Worm (Caenorhabditis elegans) whole organism, L4 larva: ENCODE measurements around the gene pqn-25.

Experiments used
- F26F4.8 ChIP-seq: fragments of 200-800 bp; sonication (Bioruptor generic); conservative IDR thresholded peaks from 2 replicates; pipeline ENCODE4 v1.3.6; 2022; ENCODE audit warnings: missing genetic modification characterization, missing compliant biosample characterization
- F37D6.2 ChIP-seq: sonication (generic microtip); optimal IDR thresholded peaks from 2 replicates; lab custom pipeline; 2016; ENCODE audit warnings: mild to moderate bottlenecking, missing genetic modification characterization, missing compliant biosample characterization
- T20F7.1 ChIP-seq: fragments of 200-800 bp; sonication (Bioruptor generic); optimal IDR thresholded peaks from 2 replicates; lab custom pipeline; 2018; ENCODE audit warnings: mild to moderate bottlenecking, missing genetic modification characterization, missing compliant biosample characterization
- Y105C5A.15 ChIP-seq: fragments of 200-800 bp; sonication (Bioruptor generic); IDR thresholded peaks from 2 replicates; pipeline ENCODE4 v1.3.6; 2022; ENCODE audit warnings: missing genetic modification characterization, missing compliant biosample characterization
- ZK337.2 ChIP-seq: fragments of 200-800 bp; sonication (Bioruptor generic); IDR thresholded peaks from 2 replicates; pipeline ENCODE4 v1.3.6; 2022; ENCODE audit warnings: missing genetic modification reagents, missing genetic modification characterization, missing compliant biosample characterization
- ama-1 ChIP-seq: fragments of 150-350 bp; optimal IDR thresholded peaks from 2 replicates; lab custom pipeline; 2014; ENCODE audit warnings: inconsistent platforms, mixed read lengths
- attf-4 ChIP-seq: sonication (generic microtip); optimal IDR thresholded peaks from 3 replicates; lab custom pipeline; 2017; ENCODE audit warnings: missing biosample characterization, missing genetic modification characterization
- ceh-20 ChIP-seq: fragments of 200-800 bp; sonication (Bioruptor generic); IDR thresholded peaks from 2 replicates; pipeline ENCODE4 v1.3.6; 2022; ENCODE audit warnings: missing genetic modification reagents, missing genetic modification characterization, missing compliant biosample characterization
- ceh-28 ChIP-seq: fragments of 150-350 bp; optimal IDR thresholded peaks from 2 replicates; lab custom pipeline; 2014; ENCODE audit warnings: missing biosample characterization, missing genetic modification reagents, missing genetic modification characterization
- dpl-1 ChIP-seq: fragments of 150-350 bp; optimal IDR thresholded peaks from 2 replicates; lab custom pipeline; 2014; ENCODE audit warnings: missing biosample characterization, missing genetic modification reagents, missing genetic modification characterization
- dve-1 ChIP-seq: sonication (generic microtip); optimal IDR thresholded peaks from 2 replicates; lab custom pipeline; 2017; ENCODE audit warnings: antibody characterized with exemption, mild to moderate bottlenecking, missing genetic modification characterization, missing compliant biosample characterization; ENCODE audit not compliant: insufficient read depth
- hif-1 ChIP-seq, 2 experiments: sonication (generic microtip); optimal IDR thresholded peaks; 2 replicates each; lab custom pipeline; 2016 to 2017; ENCODE audit warnings: missing compliant biosample characterization in 2 of 2, missing genetic modification characterization in 2 of 2, missing genetic modification reagents in 2 of 2, missing genotype in 2 of 2, mild to moderate bottlenecking in 1 of 2
- hlh-30 ChIP-seq: sonication (generic microtip); optimal IDR thresholded peaks from 2 replicates; lab custom pipeline; 2017; ENCODE audit warnings: antibody characterized with exemption, mild to moderate bottlenecking, missing genetic modification characterization, missing compliant biosample characterization; ENCODE audit not compliant: insufficient read depth
- hmg-1.1 ChIP-seq: fragments of 200-800 bp; sonication (Bioruptor generic); IDR thresholded peaks from 2 replicates; pipeline ENCODE4 v1.3.6; 2022; ENCODE audit warnings: missing genetic modification reagents, missing genetic modification characterization, missing compliant biosample characterization
- jun-1 ChIP-seq: fragments of 150-350 bp; optimal IDR thresholded peaks from 2 replicates; lab custom pipeline; 2014; ENCODE audit warnings: missing biosample characterization, missing genetic modification reagents, missing genetic modification characterization
- lir-3 ChIP-seq: sonication (generic microtip); optimal IDR thresholded peaks from 2 replicates; lab custom pipeline; 2016; ENCODE audit warnings: mild to moderate bottlenecking, missing genetic modification characterization, missing compliant biosample characterization
- madf-9 ChIP-seq: fragments of 200-800 bp; sonication (Bioruptor generic); conservative IDR thresholded peaks from 2 replicates; pipeline ENCODE4 v1.3.6; 2022; ENCODE audit warnings: missing genetic modification reagents, missing genetic modification characterization, missing compliant biosample characterization
- mdl-1 ChIP-seq, 2 experiments: fragments of 150-350 bp in 1 of 2; sonication (generic microtip) in 1 of 2; optimal IDR thresholded peaks; 2 replicates each; lab custom pipeline; 2014 to 2017; ENCODE audit warnings: missing biosample characterization in 2 of 2, missing genetic modification characterization in 2 of 2
- mdt-29 ChIP-seq: fragments of 200-800 bp; sonication (Bioruptor generic); IDR thresholded peaks from 2 replicates; pipeline ENCODE4 v1.3.6; 2022; ENCODE audit warnings: missing genetic modification reagents, missing genetic modification characterization, missing compliant biosample characterization
- mes-2 ChIP-seq: sonication (generic microtip); optimal IDR thresholded peaks from 2 replicates; lab custom pipeline; 2016; ENCODE audit warnings: missing genotype, mild to moderate bottlenecking, missing genetic modification characterization, missing compliant biosample characterization; ENCODE audit not compliant: poor library complexity, severe bottlenecking
- nhr-11 ChIP-seq: fragments of 150-350 bp; optimal IDR thresholded peaks from 2 replicates; lab custom pipeline; 2014; ENCODE audit warnings: missing biosample characterization, missing genetic modification characterization
- nhr-28 ChIP-seq: fragments of 150-350 bp; optimal IDR thresholded peaks from 2 replicates; lab custom pipeline; 2014; ENCODE audit warnings: missing biosample characterization, missing genetic modification characterization
- nhr-76 ChIP-seq: fragments of 150-350 bp; optimal IDR thresholded peaks from 2 replicates; lab custom pipeline; 2014; ENCODE audit warnings: missing biosample characterization, missing genetic modification characterization
- nhr-77 ChIP-seq: fragments of 150-350 bp; optimal IDR thresholded peaks from 2 replicates; lab custom pipeline; 2014; ENCODE audit warnings: missing biosample characterization, missing genetic modification characterization
- php-3 ChIP-seq: fragments of 200-800 bp; sonication (Bioruptor generic); IDR thresholded peaks from 2 replicates; pipeline ENCODE4 v1.3.6; 2022; ENCODE audit warnings: missing genetic modification reagents, missing genetic modification characterization, missing compliant biosample characterization
- sdz-12 ChIP-seq: fragments of 200-800 bp; sonication (Bioruptor generic); optimal IDR thresholded peaks from 2 replicates; lab custom pipeline; 2018; ENCODE audit warnings: mild to moderate bottlenecking, missing genetic modification characterization, missing compliant biosample characterization
- set-16 ChIP-seq: fragments of 200-800 bp; sonication (Bioruptor generic); IDR thresholded peaks from 2 replicates; pipeline ENCODE4 v1.3.6; 2022; ENCODE audit warnings: missing genetic modification reagents, missing genetic modification characterization, missing compliant biosample characterization
- snpc-4 ChIP-seq: fragments of 150-350 bp; optimal IDR thresholded peaks from 2 replicates; lab custom pipeline; 2014; ENCODE audit warnings: missing biosample characterization, missing genetic modification characterization
- spr-1 ChIP-seq: sonication (generic microtip); optimal IDR thresholded peaks from 2 replicates; lab custom pipeline; 2016; ENCODE audit warnings: mild to moderate bottlenecking, missing genetic modification characterization, missing compliant biosample characterization
- zag-1 ChIP-seq: fragments of 150-350 bp; optimal IDR thresholded peaks from 2 replicates; lab custom pipeline; 2014; ENCODE audit warnings: missing biosample characterization, missing genetic modification characterization
- zip-11 ChIP-seq: fragments of 200-800 bp; sonication (Bioruptor generic); IDR thresholded peaks from 2 replicates; pipeline ENCODE4 v1.3.6; 2022; ENCODE audit warnings: missing genetic modification characterization, missing compliant biosample characterization

pqn-25 gene

DNA sequence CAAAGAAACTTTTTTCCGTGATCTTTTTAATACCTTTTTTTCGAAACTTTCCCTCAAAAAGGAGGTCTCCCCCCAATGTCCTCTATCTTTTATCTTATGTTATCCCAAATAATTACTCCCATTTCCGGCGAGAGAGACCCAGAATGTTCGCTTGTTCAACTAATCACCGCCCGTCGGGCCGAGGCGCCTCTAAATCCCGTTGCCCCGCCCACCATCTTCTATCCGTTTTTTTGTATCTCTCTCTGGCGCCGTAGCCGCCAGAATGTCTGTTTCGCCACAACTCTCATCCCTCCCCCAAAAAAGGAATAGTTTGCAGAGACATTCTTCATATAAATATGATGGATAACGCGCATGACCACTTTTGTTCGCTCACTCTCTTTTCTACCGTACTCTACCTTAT is 39.7 kb downstream of the pqn-25 start (continued):
- TF ChIP-seq dpl-1 (GFP tag; lab: Kevin White, UChicago): peak; percentile 9

DNA sequence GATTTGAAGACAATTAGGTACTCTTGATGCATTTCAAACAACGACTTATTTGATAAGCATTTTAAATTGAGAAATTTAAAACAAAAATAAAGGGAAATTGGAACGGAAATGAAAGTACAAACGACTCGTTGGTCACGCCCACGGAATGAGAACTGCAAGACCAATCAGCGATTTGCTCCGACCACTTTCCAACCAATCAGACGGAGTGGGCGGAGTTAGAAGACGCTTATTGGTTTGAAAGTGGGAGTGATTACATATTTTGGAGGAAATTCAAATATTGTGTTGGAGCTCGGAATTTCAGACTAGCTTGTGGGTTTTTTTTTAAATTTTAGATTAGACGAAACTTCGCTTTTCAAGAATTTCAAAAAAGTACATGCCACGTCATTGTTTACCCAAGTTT is 43.3 kb downstream of the pqn-25 start:
- no peak for TF ChIP-seq spr-1 (tag; lab: Kevin White, UChicago)
- no peak for TF ChIP-seq php-3 (GFP tag; lab: Robert Waterston, UW)
- no peak for TF ChIP-seq nhr-11 (tag; lab: Kevin White, UChicago)
- no peak for TF ChIP-seq mdl-1 (tag; optimal IDR thresholded peaks at IDR 0.05; lab: Kevin White, UChicago)
- TF ChIP-seq mdt-29 (GFP tag; lab: Robert Waterston, UW): no peak
- no peak for TF ChIP-seq jun-1 (tag; lab: Kevin White, UChicago)
- no peak for TF ChIP-seq nhr-77 (tag; lab: Kevin White, UChicago)
- TF ChIP-seq lir-3 (tag; lab: Kevin White, UChicago): no peak
- no peak for TF ChIP-seq dve-1 (tag; lab: Kevin White, UChicago)
- TF ChIP-seq set-16 (GFP tag; lab: Robert Waterston, UW): no peak

DNA sequence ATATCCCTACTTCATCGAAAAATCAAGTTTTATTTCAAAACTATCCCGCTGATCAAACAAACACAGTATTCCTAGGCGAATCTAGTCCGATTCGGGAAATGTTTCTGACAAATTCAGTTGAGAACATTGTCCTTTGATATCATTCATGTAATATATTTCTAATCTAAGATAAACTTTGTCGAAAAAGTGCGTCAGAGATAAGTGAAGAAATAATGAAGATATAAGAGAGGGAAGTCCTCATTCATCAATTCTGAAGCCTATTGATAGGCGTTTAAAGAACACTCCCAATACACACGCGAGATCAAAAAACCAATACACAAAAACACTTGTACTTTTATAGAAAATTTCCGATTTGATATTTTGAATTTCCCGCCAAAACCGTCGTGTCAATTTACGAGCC is 47.6 kb downstream of the pqn-25 start:
- no peak for TF ChIP-seq F26F4.8 (GFP tag; lab: Robert Waterston, UW)
- TF ChIP-seq ceh-28: no peak
- no peak for TF ChIP-seq hmg-1.1 (GFP tag; lab: Robert Waterston, UW)
- peak in 1 of 2 experiments; percentile 10 for TF ChIP-seq mdl-1 (tag; optimal IDR thresholded peaks at IDR 0.05; lab: Kevin White, UChicago)
- no peak for TF ChIP-seq zip-11
- TF ChIP-seq zag-1 (tag; lab: Kevin White, UChicago): no peak
- peak; percentile 5 for TF ChIP-seq nhr-28 (tag; lab: Kevin White, UChicago)

DNA sequence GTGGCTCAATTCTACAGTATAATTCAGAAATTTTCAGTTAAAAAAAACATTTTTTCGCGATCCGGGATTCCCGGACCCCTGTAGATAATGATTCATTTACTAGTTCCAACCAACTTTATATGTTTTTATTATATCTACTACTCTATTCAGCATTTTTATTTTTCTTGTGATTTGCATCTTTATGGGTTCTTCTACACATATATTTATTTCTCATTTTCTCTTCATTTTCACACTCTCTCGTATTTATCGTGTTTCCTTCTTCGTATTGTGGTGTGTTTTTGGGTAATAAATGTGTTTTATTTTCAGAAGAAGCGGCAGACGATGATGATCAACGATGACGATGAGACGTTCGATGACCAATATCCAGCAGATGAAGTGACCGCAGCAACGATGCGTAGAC is 48.3 kb downstream of the pqn-25 start, which contains the start of gene F48E8.2:
Gene F48E8.2, plus strand, starts transcription at position 301 of the 400 bp plus-strand sequence.
- TF ChIP-seq hlh-30 (tag; lab: Kevin White, UChicago): no peak
- no peak for TF ChIP-seq Y105C5A.15 (GFP tag; lab: Robert Waterston, UW)
- no peak for TF ChIP-seq ceh-20 (GFP tag; lab: Robert Waterston, UW)
- no peak for TF ChIP-seq hif-1 (tag; optimal IDR thresholded peaks at IDR 0.05; lab: Kevin White, UChicago)

DNA sequence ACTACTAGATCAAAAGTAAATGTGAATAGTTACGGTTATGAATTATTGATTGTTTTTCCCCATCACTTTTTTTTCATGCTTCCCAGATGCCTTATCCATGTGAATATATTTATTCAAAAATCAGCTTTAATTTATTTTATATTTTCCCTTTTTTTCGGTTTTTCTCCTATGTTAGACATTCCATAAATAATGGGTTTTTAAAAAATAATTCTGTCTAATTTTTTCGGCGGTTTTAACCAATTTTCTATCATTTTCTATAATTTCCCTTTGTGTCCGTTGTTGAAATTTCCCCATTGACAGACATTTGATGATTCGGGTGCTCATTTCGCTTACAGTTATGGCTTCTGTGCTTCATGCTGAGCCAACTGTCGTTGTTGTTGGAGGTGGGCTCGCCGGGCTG is 51.3 kb downstream of the pqn-25 start, which contains the start of gene F48E8.3:
Gene F48E8.3, plus strand, starts transcription at position 301 of the 400 bp plus-strand sequence.
- TF ChIP-seq ZK337.2 (GFP tag; lab: Robert Waterston, UW): no peak
- no peak for TF ChIP-seq T20F7.1 (GFP tag; lab: Kevin White, UChicago)
- TF ChIP-seq F37D6.2 (tag; lab: Kevin White, UChicago): no peak
- no peak for TF ChIP-seq madf-9
- no peak for TF ChIP-seq set-16 (GFP tag; lab: Robert Waterston, UW)
- TF ChIP-seq mes-2 (tag; lab: Kevin White, UChicago): no peak
- no peak for TF ChIP-seq snpc-4
- no peak for TF ChIP-seq sdz-12 (GFP tag; lab: Kevin White, UChicago)
- no peak for TF ChIP-seq attf-4 (tag; lab: Kevin White, UChicago)
- TF ChIP-seq nhr-76 (tag; lab: Kevin White, UChicago): no peak
- TF ChIP-seq ama-1 (lab: Kevin White, UChicago): no peak
- TF ChIP-seq hmg-1.1 (GFP tag; lab: Robert Waterston, UW): no peak
- TF ChIP-seq hif-1 (tag; optimal IDR thresholded peaks at IDR 0.05; lab: Kevin White, UChicago): no peak
- TF ChIP-seq, all 104 proteins: peak for 0
